Worm (Caenorhabditis elegans): ENCODE measurements around the gene nas-4.

nas-4 gene

ce11 chrIII:6367712-6368111 is 47.7 kb downstream of the nas-4 start, which contains the start of the genes C56G2.15 and thoc-2:
Gene C56G2.15, minus strand, starts transcription at chrIII:6367899.
Gene thoc-2, plus strand, starts transcription at chrIII:6368042.
- no peak for TF ChIP-seq ama-1 (optimal IDR thresholded peaks at IDR 0.05)

- no peak for TF ChIP-seq ceh-36 (tag; optimal IDR thresholded peaks at IDR 0.05)
These were observed 51.1 kb downstream of the nas-4 start for ce11 chrIII:6364395-6364794.

- TF ChIP-seq ceh-36 (tag; optimal IDR thresholded peaks at IDR 0.05): no peak
These were observed 53.0 kb downstream of the nas-4 start for ce11 chrIII:6362323-6362922.
